Worm (Caenorhabditis elegans): ENCODE results near the gene lgc-57.
A peak's percentile ranks its signal among the peaks of the same experiment; 100 is the strongest.

lgc-57 gene

ce11 chrII:10660892-10661291, 33.9 kb upstream of the lgc-57 start, which contains the start of gene marc-2:
marc-2 (minus strand) TSS chrII:10660992.
- TF ChIP-seq T22C8.4 (GFP tag; IDR thresholded peaks at IDR 0.05) (no peak), klf-2 (GFP tag; conservative IDR thresholded peaks at IDR 0.05) (no peak), ztf-29 (GFP tag; IDR thresholded peaks at IDR 0.05) (no peak), med-1 (GFP tag; optimal IDR thresholded peaks at IDR 0.05; ENCODE audit: insufficient read depth) (no peak), ztf-23 (GFP tag; IDR thresholded peaks at IDR 0.05) (no peak), flt-1 (GFP tag; IDR thresholded peaks at IDR 0.05) (no peak), tab-1 (GFP tag; IDR thresholded peaks at IDR 0.05) (no peak), ref-1 (GFP tag; conservative IDR thresholded peaks at IDR 0.05) (no peak), cog-1 (tag; optimal IDR thresholded peaks at IDR 0.05) (no peak)

ce11 chrII:10661448-10662064, 33.3 kb upstream of the lgc-57 start:
- no peak for TF ChIP-seq klf-2 (GFP tag; conservative IDR thresholded peaks at IDR 0.05)
- TF ChIP-seq ztf-29 (GFP tag; IDR thresholded peaks at IDR 0.05), result no peak
- TF ChIP-seq cog-1 (tag; optimal IDR thresholded peaks at IDR 0.05), result no peak
- no peak for TF ChIP-seq flt-1 (GFP tag; IDR thresholded peaks at IDR 0.05)
- no peak for TF ChIP-seq tab-1 (GFP tag; IDR thresholded peaks at IDR 0.05)
- TF ChIP-seq T22C8.4 (GFP tag; IDR thresholded peaks at IDR 0.05), result no peak
- TF ChIP-seq med-1 (GFP tag; optimal IDR thresholded peaks at IDR 0.05; ENCODE audit: insufficient read depth), result no peak
- no peak for TF ChIP-seq ztf-23 (GFP tag; IDR thresholded peaks at IDR 0.05)

ce11 chrII:10662279-10662678, 32.5 kb upstream of the lgc-57 start:
- TF ChIP-seq flt-1 (GFP tag; IDR thresholded peaks at IDR 0.05) (0 out of 2 replicates have a peak, but pooled peaks have one; percentile 35), tab-1 (GFP tag; IDR thresholded peaks at IDR 0.05) (no peak), klf-2 (GFP tag; conservative IDR thresholded peaks at IDR 0.05) (no peak)

ce11 chrII:10662698-10663097, 32.1 kb upstream of the lgc-57 start, which contains the start of gene D2089.8:
D2089.8 (minus strand) TSS chrII:10662781.
- TF ChIP-seq flt-1 (GFP tag; IDR thresholded peaks at IDR 0.05) (no peak), ztf-23 (GFP tag; IDR thresholded peaks at IDR 0.05) (no peak), T22C8.4 (GFP tag; IDR thresholded peaks at IDR 0.05) (no peak), klf-2 (GFP tag; conservative IDR thresholded peaks at IDR 0.05) (no peak)

- TF ChIP-seq cog-1 (tag; optimal IDR thresholded peaks at IDR 0.05), result no peak
- TF ChIP-seq T22C8.4 (GFP tag; IDR thresholded peaks at IDR 0.05), result no peak
- TF ChIP-seq flt-1 (GFP tag; IDR thresholded peaks at IDR 0.05), result no peak
- no peak for TF ChIP-seq ref-1 (GFP tag; conservative IDR thresholded peaks at IDR 0.05)
- no peak for TF ChIP-seq klf-2 (GFP tag; conservative IDR thresholded peaks at IDR 0.05)
- TF ChIP-seq ztf-29 (GFP tag; IDR thresholded peaks at IDR 0.05), result no peak
- TF ChIP-seq tab-1 (GFP tag; IDR thresholded peaks at IDR 0.05), result no peak
- no peak for TF ChIP-seq ztf-23 (GFP tag; IDR thresholded peaks at IDR 0.05)
Observed at ce11 chrII:10665031-10665430, 29.8 kb upstream of the lgc-57 start, which contains the start of gene D2089.3. D2089.3 (minus strand) TSS chrII:10665131.

ce11 chrII:10675302-10675701, 19.5 kb upstream of the lgc-57 start, which contains the start of gene ptb-1:
ptb-1 (plus strand) TSS chrII:10675602.
- TF ChIP-seq ztf-29 (GFP tag; IDR thresholded peaks at IDR 0.05) (no peak), tab-1 (GFP tag; IDR thresholded peaks at IDR 0.05) (no peak), T22C8.4 (GFP tag; IDR thresholded peaks at IDR 0.05) (no peak), cog-1 (tag; optimal IDR thresholded peaks at IDR 0.05) (no peak), ztf-23 (GFP tag; IDR thresholded peaks at IDR 0.05) (no peak)

- TF ChIP-seq med-1 (GFP tag; optimal IDR thresholded peaks at IDR 0.05; ENCODE audit: insufficient read depth) (no peak), ref-1 (GFP tag; conservative IDR thresholded peaks at IDR 0.05) (no peak), flt-1 (GFP tag; IDR thresholded peaks at IDR 0.05) (no peak), cog-1 (tag; optimal IDR thresholded peaks at IDR 0.05) (no peak), ztf-23 (GFP tag; IDR thresholded peaks at IDR 0.05) (no peak), klf-2 (GFP tag; conservative IDR thresholded peaks at IDR 0.05) (no peak), tab-1 (GFP tag; IDR thresholded peaks at IDR 0.05) (no peak), ztf-29 (GFP tag; IDR thresholded peaks at IDR 0.05) (no peak), T22C8.4 (GFP tag; IDR thresholded peaks at IDR 0.05) (no peak)
Observed at ce11 chrII:10680130-10680529, 14.7 kb upstream of the lgc-57 start.

ce11 chrII:10680614-10681013, 14.2 kb upstream of the lgc-57 start:
- TF ChIP-seq ref-1 (GFP tag; conservative IDR thresholded peaks at IDR 0.05) (no peak), med-1 (GFP tag; optimal IDR thresholded peaks at IDR 0.05; ENCODE audit: insufficient read depth) (no peak), tab-1 (GFP tag; IDR thresholded peaks at IDR 0.05) (no peak), cog-1 (tag; optimal IDR thresholded peaks at IDR 0.05) (no peak), klf-2 (GFP tag; conservative IDR thresholded peaks at IDR 0.05) (no peak), T22C8.4 (GFP tag; IDR thresholded peaks at IDR 0.05) (no peak), ztf-29 (GFP tag; IDR thresholded peaks at IDR 0.05) (no peak), ztf-23 (GFP tag; IDR thresholded peaks at IDR 0.05) (no peak), flt-1 (GFP tag; IDR thresholded peaks at IDR 0.05) (no peak)

ce11 chrII:10684954-10685353, 9.9 kb upstream of the lgc-57 start:
- TF ChIP-seq T22C8.4 (GFP tag; IDR thresholded peaks at IDR 0.05) (no peak), ztf-23 (GFP tag; IDR thresholded peaks at IDR 0.05) (no peak), klf-2 (GFP tag; conservative IDR thresholded peaks at IDR 0.05) (no peak), flt-1 (GFP tag; IDR thresholded peaks at IDR 0.05) (no peak), tab-1 (GFP tag; IDR thresholded peaks at IDR 0.05) (no peak), ztf-29 (GFP tag; IDR thresholded peaks at IDR 0.05) (no peak), med-1 (GFP tag; optimal IDR thresholded peaks at IDR 0.05; ENCODE audit: insufficient read depth) (no peak), ref-1 (GFP tag; conservative IDR thresholded peaks at IDR 0.05) (no peak), cog-1 (tag; optimal IDR thresholded peaks at IDR 0.05) (no peak)

- TF ChIP-seq ref-1 (GFP tag; conservative IDR thresholded peaks at IDR 0.05) (no peak), flt-1 (GFP tag; IDR thresholded peaks at IDR 0.05) (no peak), ztf-29 (GFP tag; IDR thresholded peaks at IDR 0.05) (no peak), T22C8.4 (GFP tag; IDR thresholded peaks at IDR 0.05) (no peak), med-1 (GFP tag; optimal IDR thresholded peaks at IDR 0.05; ENCODE audit: insufficient read depth) (no peak), klf-2 (GFP tag; conservative IDR thresholded peaks at IDR 0.05) (no peak), tab-1 (GFP tag; IDR thresholded peaks at IDR 0.05) (no peak), ztf-23 (GFP tag; IDR thresholded peaks at IDR 0.05) (no peak)
Observed at ce11 chrII:10693655-10694054, 1.2 kb upstream of the lgc-57 start, which contains the start of gene gbh-1. gbh-1 (minus strand) TSS chrII:10693803.

Data from whole organism, midembryonic.